Worm (Caenorhabditis elegans) whole organism, L1 larva: Measurements from ENCODE around the gene str-232.
A peak's percentile ranks its signal among the peaks of the same experiment; 100 is the strongest.

Experiments
- C16A3.4 ChIP-seq: fragments of 150-350 bp; optimal IDR thresholded peaks from 2 replicates; lab custom pipeline; 2014; ENCODE audit warnings: missing biosample characterization, missing genetic modification characterization
- C34B4.2 ChIP-seq: sonication (generic microtip); optimal IDR thresholded peaks from 2 replicates; lab custom pipeline; 2017; ENCODE audit warnings: mild to moderate bottlenecking, missing genetic modification characterization, missing compliant biosample characterization
- F16B12.6 ChIP-seq: fragments of 150-350 bp; optimal IDR thresholded peaks from 2 replicates; lab custom pipeline; 2014; ENCODE audit warnings: missing biosample characterization, missing genetic modification characterization
- aly-2 ChIP-seq: fragments of 150-350 bp; optimal IDR thresholded peaks from 2 replicates; lab custom pipeline; 2014; ENCODE audit warnings: missing biosample characterization, missing genetic modification characterization
- blmp-1 ChIP-seq: fragments of 150-350 bp; optimal IDR thresholded peaks from 2 replicates; lab custom pipeline; 2014; ENCODE audit warnings: missing biosample characterization, missing genetic modification characterization
- ceh-63 ChIP-seq: fragments of 200-800 bp; sonication (Bioruptor generic); optimal IDR thresholded peaks from 2 replicates; lab custom pipeline; 2018; ENCODE audit warnings: mild to moderate bottlenecking, missing genetic modification characterization, missing compliant biosample characterization
- ceh-90 ChIP-seq: sonication (generic microtip); optimal IDR thresholded peaks from 2 replicates; lab custom pipeline; 2016; ENCODE audit warnings: missing genetic modification characterization, missing compliant biosample characterization
- dpl-1 ChIP-seq, 3 experiments: fragments of 150-350 bp in 2 of 3; sonication (generic microtip) in 1 of 3; optimal IDR thresholded peaks; 2 replicates each; lab custom pipeline; 2014 to 2017; ENCODE audit warnings: missing biosample characterization in 3 of 3, missing genetic modification characterization in 3 of 3, missing genetic modification reagents in 3 of 3
- efl-1 ChIP-seq, 4 experiments: fragments of 150-350 bp; optimal IDR thresholded peaks in 3 of 4; peaks in 1 of 4; 1 replicate in 1 of 4; 2 replicates in 3 of 4; lab custom pipeline; 2014; ENCODE audit warnings: missing biosample characterization in 2 of 4, missing genetic modification characterization in 2 of 4, missing genetic modification reagents in 2 of 4
- efl-3 ChIP-seq: fragments of 200-800 bp; sonication (Bioruptor generic); optimal IDR thresholded peaks from 2 replicates; lab custom pipeline; 2018; ENCODE audit warnings: mild to moderate bottlenecking, missing genetic modification characterization, missing compliant biosample characterization
- elt-3 ChIP-seq, 6 experiments: fragments of 150-350 bp in 1 of 6; sonication (generic microtip); optimal IDR thresholded peaks; 2 replicates each; lab custom pipeline; 2017 to 2018; ENCODE audit warnings: missing biosample characterization in 6 of 6, missing genetic modification characterization in 6 of 6, inconsistent platforms in 1 of 6
- grh-1 ChIP-seq: fragments of 200-800 bp; sonication (Bioruptor generic); IDR thresholded peaks from 2 replicates; pipeline ENCODE4 v1.3.6; 2022; ENCODE audit warnings: missing genetic modification reagents, missing genetic modification characterization, missing compliant biosample characterization
- hlh-4 ChIP-seq: sonication (generic microtip); optimal IDR thresholded peaks from 2 replicates; lab custom pipeline; 2016; ENCODE audit warnings: mild to moderate bottlenecking, missing genetic modification characterization, missing compliant biosample characterization
- isw-1 ChIP-seq: fragments of 200-800 bp; sonication (Bioruptor generic); IDR thresholded peaks from 2 replicates; pipeline ENCODE4 v1.3.6; 2022; ENCODE audit warnings: missing genetic modification characterization, missing compliant biosample characterization
- jun-1 ChIP-seq: fragments of 150-350 bp; optimal IDR thresholded peaks from 2 replicates; lab custom pipeline; 2014; ENCODE audit warnings: missing biosample characterization, missing genetic modification reagents, missing genetic modification characterization
- lin-14 ChIP-seq: fragments of 200-800 bp; sonication (Bioruptor generic); optimal IDR thresholded peaks from 2 replicates; lab custom pipeline; 2018; ENCODE audit warnings: mild to moderate bottlenecking, missing genetic modification characterization, moderate library complexity, missing compliant biosample characterization
- lin-35 ChIP-seq, 2 experiments: fragments of 150-350 bp; optimal IDR thresholded peaks; 2 replicates each; lab custom pipeline; 2014; ENCODE audit warnings: missing biosample characterization in 2 of 2, missing genetic modification characterization in 2 of 2, missing genetic modification reagents in 2 of 2
- mep-1 ChIP-seq: fragments of 150-350 bp; optimal IDR thresholded peaks from 2 replicates; lab custom pipeline; 2014; ENCODE audit warnings: missing biosample characterization, missing genetic modification characterization
- nhr-12 ChIP-seq: sonication (generic microtip); optimal IDR thresholded peaks from 2 replicates; lab custom pipeline; 2017; ENCODE audit warnings: missing biosample characterization, missing genetic modification characterization
- nhr-19 ChIP-seq: fragments of 200-800 bp; sonication (Bioruptor generic); conservative IDR thresholded peaks from 2 replicates; pipeline ENCODE4 v1.3.6; 2022; ENCODE audit warnings: missing genetic modification characterization, missing compliant biosample characterization
- nhr-20 ChIP-seq: sonication (generic microtip); optimal IDR thresholded peaks from 2 replicates; lab custom pipeline; 2016; ENCODE audit warnings: mild to moderate bottlenecking, missing genetic modification characterization, missing compliant biosample characterization
- nhr-47 ChIP-seq: sonication (generic microtip); optimal IDR thresholded peaks from 2 replicates; lab custom pipeline; 2016; ENCODE audit warnings: mild to moderate bottlenecking, missing genetic modification characterization, moderate library complexity, missing compliant biosample characterization
- nhr-71 ChIP-seq: sonication (generic microtip); optimal IDR thresholded peaks from 2 replicates; lab custom pipeline; 2016; ENCODE audit warnings: mild to moderate bottlenecking, missing genetic modification characterization, moderate library complexity, missing compliant biosample characterization
- nhr-84 ChIP-seq: sonication (generic microtip); optimal IDR thresholded peaks from 2 replicates; lab custom pipeline; 2017; ENCODE audit warnings: missing biosample characterization, missing genetic modification characterization
- nhr-85 ChIP-seq: sonication (generic microtip); peaks from one replicate; lab custom pipeline; 2016; ENCODE audit warnings: missing genetic modification characterization, inconsistent platforms, missing compliant biosample characterization
- nhr-90 ChIP-seq: sonication (generic microtip); optimal IDR thresholded peaks from 2 replicates; lab custom pipeline; 2016; ENCODE audit warnings: mild to moderate bottlenecking, missing genetic modification characterization, missing compliant biosample characterization; ENCODE audit not compliant: poor library complexity
- pqm-1 ChIP-seq: sonication (generic microtip); optimal IDR thresholded peaks from 3 replicates; lab custom pipeline; 2017; ENCODE audit warnings: missing biosample characterization, missing genetic modification characterization
- rnt-1 ChIP-seq: sonication (generic microtip); optimal IDR thresholded peaks from 2 replicates; lab custom pipeline; 2016; ENCODE audit warnings: mild to moderate bottlenecking, missing genetic modification characterization, moderate library complexity, missing compliant biosample characterization
- snu-23 ChIP-seq: sonication (generic microtip); optimal IDR thresholded peaks from 2 replicates; lab custom pipeline; 2016; ENCODE audit warnings: missing genetic modification characterization, missing compliant biosample characterization
- sptf-1 ChIP-seq: fragments of 150-350 bp; optimal IDR thresholded peaks from 2 replicates; lab custom pipeline; 2014; ENCODE audit warnings: missing biosample characterization, missing genetic modification characterization
- swsn-7 ChIP-seq: sonication (generic microtip); optimal IDR thresholded peaks from 2 replicates; lab custom pipeline; 2016; ENCODE audit warnings: missing genetic modification characterization, missing compliant biosample characterization
- tbx-2 ChIP-seq: sonication (generic microtip); optimal IDR thresholded peaks from 2 replicates; lab custom pipeline; 2016; ENCODE audit warnings: missing genetic modification characterization, missing compliant biosample characterization
- unc-86 ChIP-seq: sonication (generic microtip); optimal IDR thresholded peaks from 2 replicates; lab custom pipeline; 2016; ENCODE audit warnings: missing genetic modification characterization, missing compliant biosample characterization
- vab-15 ChIP-seq: sonication (generic microtip); optimal IDR thresholded peaks from 2 replicates; lab custom pipeline; 2017; ENCODE audit warnings: missing genotype, mild to moderate bottlenecking, missing genetic modification characterization, missing compliant biosample characterization
- xbp-1 ChIP-seq: sonication (generic microtip); optimal IDR thresholded peaks from 2 replicates; lab custom pipeline; 2016; ENCODE audit warnings: missing genetic modification characterization, missing compliant biosample characterization
- zag-1 ChIP-seq: fragments of 150-350 bp; optimal IDR thresholded peaks from 2 replicates; lab custom pipeline; 2014; ENCODE audit warnings: missing biosample characterization, missing genetic modification characterization
- ztf-11 ChIP-seq, 2 experiments: sonication (generic microtip); optimal IDR thresholded peaks; 2 replicates each; lab custom pipeline; 2016 to 2017; ENCODE audit warnings: missing genetic modification characterization in 2 of 2, missing biosample characterization in 1 of 2, missing compliant biosample characterization in 1 of 2
- ztf-4 ChIP-seq: fragments of 150-350 bp; optimal IDR thresholded peaks from 2 replicates; lab custom pipeline; 2014; ENCODE audit warnings: missing biosample characterization, missing genetic modification characterization

The str-232 gene

DNA sequence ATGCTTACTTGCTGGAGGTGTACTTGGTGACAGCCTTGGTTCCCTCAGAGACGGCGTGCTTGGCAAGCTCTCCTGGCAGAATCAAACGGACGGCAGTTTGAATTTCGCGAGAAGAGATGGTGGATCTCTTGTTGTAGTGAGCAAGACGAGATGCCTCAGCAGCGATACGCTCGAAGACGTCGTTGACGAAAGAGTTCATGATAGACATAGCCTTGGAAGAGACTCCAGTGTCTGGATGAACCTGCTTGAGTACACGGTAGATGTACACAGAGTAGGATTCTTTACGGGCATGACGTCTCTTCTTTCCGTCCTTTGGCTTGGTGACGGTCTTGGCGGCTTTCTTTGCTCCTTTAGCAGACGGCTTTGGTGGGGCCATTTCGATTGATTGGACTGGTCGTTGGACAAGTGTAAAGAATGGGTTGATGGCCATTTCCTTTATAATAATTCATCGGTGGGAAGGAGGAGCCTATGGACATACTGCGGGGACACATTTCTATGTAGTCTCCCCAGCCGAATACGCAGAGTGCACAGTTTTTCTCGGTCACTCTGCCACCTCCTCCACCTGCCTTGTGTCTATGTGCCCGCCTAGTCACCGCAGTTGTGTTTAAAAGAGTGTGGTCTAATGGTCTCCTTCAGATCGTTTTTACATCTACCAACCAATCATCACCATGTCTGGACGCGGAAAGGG, 24.7 kb upstream of the str-232 start, which contains the start of the genes his-4 and his-3:
Gene his-4, minus strand, starts transcription at position 376 of the 688 bp plus-strand sequence.
Gene his-3, plus strand, starts transcription at position 669 of the 688 bp plus-strand sequence.
- TF ChIP-seq ztf-4 (tag; lab: Kevin White, UChicago) (peak; percentile 35), tbx-2 (peak; percentile 20), C16A3.4 (peak; percentile 15), nhr-19 (GFP tag; lab: Robert Waterston, UW) (peak; percentile 18; the same call in 1 of the 2 replicates), snu-23 (GFP tag; lab: Kevin White, UChicago) (peak; percentile 54), efl-3 (GFP tag; lab: Kevin White, UChicago) (peak; percentile 60), lin-14 (GFP tag; lab: Kevin White, UChicago) (peak; percentile 79), unc-86 (peak; percentile 43), nhr-20 (tag; lab: Kevin White, UChicago) (peak; percentile 69), ztf-11 (tag; optimal IDR thresholded peaks at IDR 0.05; lab: Kevin White, UChicago) (peak in 1 of 2 experiments; percentile 92), nhr-85 (tag; lab: Kevin White, UChicago) (peak; percentile 90), xbp-1 (tag; lab: Kevin White, UChicago) (peak; percentile 38), grh-1 (peak; percentile 78), mep-1 (tag; lab: Kevin White, UChicago) (peak; percentile 30), rnt-1 (tag; lab: Kevin White, UChicago) (peak; percentile 27), swsn-7 (tag; lab: Kevin White, UChicago) (peak; percentile 76), nhr-71 (tag; lab: Kevin White, UChicago) (peak; percentile 69), blmp-1 (tag; lab: Kevin White, UChicago) (peak; percentile 15), dpl-1 (GFP tag; optimal IDR thresholded peaks at IDR 0.05; lab: Kevin White, UChicago) (peak in 1 of 3 experiments; percentile 23), nhr-47 (peak; percentile 56), efl-1 (optimal IDR thresholded peaks at IDR 0.05; lab: Kevin White, UChicago) (peak; percentile 25 to 52), efl-1 (GFP tag; optimal IDR thresholded peaks at IDR 0.05 in 1 of 2; lab: Kevin White, UChicago) (peak in 1 of 2 experiments; percentile 29), nhr-90 (tag; lab: Kevin White, UChicago) (peak; percentile 76), lin-35 (GFP tag; optimal IDR thresholded peaks at IDR 0.05; lab: Kevin White, UChicago) (peak in 1 of 2 experiments; percentile 7)

DNA sequence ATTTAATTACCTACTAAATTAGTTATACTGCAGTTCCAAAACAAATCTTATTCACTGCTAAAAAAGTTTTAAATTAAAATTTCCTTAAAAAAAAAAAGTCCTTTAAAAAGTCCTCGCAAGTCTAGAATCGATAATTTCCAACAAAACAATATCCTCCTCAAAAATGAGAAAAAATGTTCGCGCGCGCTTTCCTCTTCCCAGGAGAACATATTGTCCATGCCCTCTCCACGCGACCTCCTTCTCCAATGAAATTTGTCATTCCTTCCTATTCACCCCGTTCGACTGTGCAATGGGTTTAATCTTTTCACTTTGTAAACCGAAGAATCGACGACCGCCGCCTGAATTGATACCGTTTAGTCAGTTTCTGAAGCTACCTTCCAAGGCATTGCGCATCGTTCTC, 20.6 kb upstream of the str-232 start, which contains the start of gene T10C6.10:
Gene T10C6.10, plus strand, starts transcription at position 248 of the 400 bp plus-strand sequence.
- no peak for TF ChIP-seq C16A3.4
- TF ChIP-seq efl-1 (optimal IDR thresholded peaks at IDR 0.05; lab: Kevin White, UChicago), result no peak
- TF ChIP-seq efl-1 (GFP tag; optimal IDR thresholded peaks at IDR 0.05 in 1 of 2; lab: Kevin White, UChicago), result peak in 1 of 2 experiments; percentile 45

DNA sequence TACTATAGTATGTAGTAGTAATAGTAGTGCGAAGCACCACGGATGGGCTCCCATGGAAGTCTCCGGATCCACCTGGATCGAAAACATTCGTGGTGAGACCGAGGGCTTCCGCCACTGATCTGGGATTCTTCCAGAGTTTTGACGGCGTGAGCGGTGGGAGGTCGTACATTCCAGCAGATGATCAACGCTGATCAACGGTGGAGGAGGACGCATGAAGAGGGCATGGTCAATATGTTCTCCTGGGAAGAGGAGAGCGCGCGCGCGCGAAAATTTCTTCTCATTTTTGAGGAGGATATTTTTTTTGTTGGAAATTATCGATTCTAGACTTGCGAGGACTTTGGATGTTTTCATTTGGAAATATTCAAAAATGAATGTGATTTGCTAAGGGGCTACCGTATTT, 17.9 kb upstream of the str-232 start:
- TF ChIP-seq nhr-20 (tag; lab: Kevin White, UChicago), result no peak
- TF ChIP-seq elt-3 (tag; optimal IDR thresholded peaks at IDR 0.05; lab: Kevin White, UChicago), result no peak
- no peak for TF ChIP-seq F16B12.6 (tag; lab: Kevin White, UChicago)
- no peak for TF ChIP-seq ceh-63 (GFP tag; lab: Kevin White, UChicago)
- no peak for TF ChIP-seq ztf-11 (tag; optimal IDR thresholded peaks at IDR 0.05; lab: Kevin White, UChicago)
- no peak for TF ChIP-seq C34B4.2
- TF ChIP-seq nhr-12, result no peak
- no peak for TF ChIP-seq jun-1 (tag; lab: Kevin White, UChicago)
- TF ChIP-seq isw-1 (GFP tag; lab: Robert Waterston, UW), result no peak
- no peak for TF ChIP-seq tbx-2
- no peak for TF ChIP-seq aly-2 (tag; lab: Kevin White, UChicago)
- no peak for TF ChIP-seq hlh-4 (tag; lab: Kevin White, UChicago)
- no peak for TF ChIP-seq nhr-84 (tag; lab: Kevin White, UChicago)
- no peak for TF ChIP-seq vab-15 (tag; lab: Kevin White, UChicago)
- TF ChIP-seq mep-1 (tag; lab: Kevin White, UChicago), result no peak
- no peak for TF ChIP-seq ceh-90 (tag; lab: Kevin White, UChicago)
- no peak for TF ChIP-seq snu-23 (GFP tag; lab: Kevin White, UChicago)
- TF ChIP-seq zag-1 (tag; lab: Kevin White, UChicago), result no peak
- TF ChIP-seq sptf-1 (tag; lab: Kevin White, UChicago), result no peak
- TF ChIP-seq pqm-1, result no peak
